Worm (Caenorhabditis elegans): Measurements from ENCODE around the gene F35E12.9.

DNA sequence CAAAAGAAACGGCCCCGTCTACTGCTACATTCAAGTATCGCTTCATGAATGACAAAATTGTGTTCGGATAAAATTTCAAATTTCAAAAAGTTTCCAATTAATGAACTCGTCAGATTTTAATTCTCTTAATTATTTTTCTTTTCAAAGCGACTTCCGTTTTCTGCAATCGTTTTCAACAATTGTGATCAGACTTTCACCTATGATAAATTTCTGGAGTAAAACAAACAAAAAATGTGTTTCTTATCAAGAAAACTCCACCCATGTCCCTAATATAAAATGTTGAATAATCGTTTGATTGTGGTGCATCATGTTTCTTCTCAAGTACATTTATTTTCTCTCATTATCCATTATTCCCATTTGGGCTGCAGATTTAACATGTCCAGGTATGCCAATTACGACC, 26.3 kb upstream of the F35E12.9 start, which contains the start of gene F20G2.5:
- TF ChIP-seq ztf-29 (GFP tag; IDR thresholded peaks at IDR 0.05) (no peak), flt-1 (GFP tag; IDR thresholded peaks at IDR 0.05) (no peak), tab-1 (GFP tag; IDR thresholded peaks at IDR 0.05) (no peak), klf-2 (GFP tag; conservative IDR thresholded peaks at IDR 0.05) (no peak), ztf-23 (GFP tag; IDR thresholded peaks at IDR 0.05) (no peak), T22C8.4 (GFP tag; IDR thresholded peaks at IDR 0.05) (no peak), med-1 (GFP tag; optimal IDR thresholded peaks at IDR 0.05; ENCODE audit: insufficient read depth) (no peak), ref-1 (GFP tag; conservative IDR thresholded peaks at IDR 0.05) (no peak), cog-1 (tag; optimal IDR thresholded peaks at IDR 0.05) (no peak)

Measured in whole organism, midembryonic.